Worm (Caenorhabditis elegans): ENCODE data around the gene pgl-2.
A peak's percentile ranks its signal among the peaks of the same experiment; 100 is the strongest.

pgl-2 gene

DNA sequence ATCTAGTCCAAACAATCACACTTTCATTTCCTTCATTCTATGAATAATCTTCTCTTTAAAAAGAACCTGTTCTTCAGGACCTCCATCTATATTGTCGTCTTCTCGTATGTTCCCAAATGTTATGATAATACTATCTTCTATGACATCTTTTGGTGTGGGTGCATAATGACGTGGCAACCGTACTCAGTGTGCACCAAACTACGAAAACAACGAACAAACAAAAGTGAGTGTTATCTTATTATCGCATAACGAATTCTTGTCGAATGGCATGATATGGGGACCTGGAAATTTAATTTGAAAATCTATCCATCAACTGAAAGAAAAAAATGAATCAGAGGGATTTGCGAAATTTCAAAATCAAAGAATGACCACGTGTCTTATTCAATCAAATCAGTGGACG, 19.2 kb downstream of the pgl-2 start:
- no peak for TF ChIP-seq ref-1 (GFP tag; conservative IDR thresholded peaks at IDR 0.05)
- no peak for TF ChIP-seq tab-1 (GFP tag; IDR thresholded peaks at IDR 0.05)
- no peak for TF ChIP-seq ztf-23 (GFP tag; IDR thresholded peaks at IDR 0.05)
- TF ChIP-seq cog-1 (tag; optimal IDR thresholded peaks at IDR 0.05), result no peak
- TF ChIP-seq med-1 (GFP tag; optimal IDR thresholded peaks at IDR 0.05; ENCODE audit: insufficient read depth), result no peak
- TF ChIP-seq ztf-29 (GFP tag; IDR thresholded peaks at IDR 0.05), result no peak
- TF ChIP-seq flt-1 (GFP tag; IDR thresholded peaks at IDR 0.05), result no peak
- TF ChIP-seq T22C8.4 (GFP tag; IDR thresholded peaks at IDR 0.05), result no peak
- TF ChIP-seq klf-2 (GFP tag; conservative IDR thresholded peaks at IDR 0.05), result no peak

DNA sequence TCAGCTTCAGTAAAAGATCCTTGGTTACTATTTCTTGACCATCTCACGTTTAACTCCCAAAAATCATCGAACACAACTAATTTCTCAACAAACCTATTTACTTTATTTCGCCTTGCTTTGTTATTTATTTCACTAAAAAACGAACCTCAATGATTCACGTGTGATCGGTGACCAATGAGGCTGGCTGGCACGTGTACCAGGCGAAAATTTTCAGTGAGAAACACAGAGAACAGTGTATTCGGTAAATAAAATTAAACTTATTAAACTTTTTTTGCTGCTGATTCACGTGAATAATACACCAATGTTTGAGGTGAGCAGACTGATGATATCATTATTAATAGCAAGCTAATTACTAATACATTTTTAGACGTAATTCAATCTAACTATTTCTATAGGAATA, 19.8 kb downstream of the pgl-2 start:
- TF ChIP-seq T22C8.4 (GFP tag; IDR thresholded peaks at IDR 0.05), result no peak
- no peak for TF ChIP-seq klf-2 (GFP tag; conservative IDR thresholded peaks at IDR 0.05)
- no peak for TF ChIP-seq ztf-23 (GFP tag; IDR thresholded peaks at IDR 0.05)
- TF ChIP-seq cog-1 (tag; optimal IDR thresholded peaks at IDR 0.05), result no peak
- TF ChIP-seq med-1 (GFP tag; optimal IDR thresholded peaks at IDR 0.05; ENCODE audit: insufficient read depth), result no peak
- TF ChIP-seq tab-1 (GFP tag; IDR thresholded peaks at IDR 0.05), result no peak
- TF ChIP-seq flt-1 (GFP tag; IDR thresholded peaks at IDR 0.05), result no peak
- no peak for TF ChIP-seq ref-1 (GFP tag; conservative IDR thresholded peaks at IDR 0.05)
- TF ChIP-seq ztf-29 (GFP tag; IDR thresholded peaks at IDR 0.05), result no peak

- TF ChIP-seq ztf-23 (GFP tag; IDR thresholded peaks at IDR 0.05) (no peak), T22C8.4 (GFP tag; IDR thresholded peaks at IDR 0.05) (no peak), flt-1 (GFP tag; IDR thresholded peaks at IDR 0.05) (no peak), med-1 (GFP tag; optimal IDR thresholded peaks at IDR 0.05; ENCODE audit: insufficient read depth) (no peak), ztf-29 (GFP tag; IDR thresholded peaks at IDR 0.05) (no peak), ref-1 (GFP tag; conservative IDR thresholded peaks at IDR 0.05) (no peak), klf-2 (GFP tag; conservative IDR thresholded peaks at IDR 0.05) (no peak), cog-1 (tag; optimal IDR thresholded peaks at IDR 0.05) (no peak), tab-1 (GFP tag; IDR thresholded peaks at IDR 0.05) (no peak)
Observed at ce11 chrIII:8654400-8654980, 20.7 kb downstream of the pgl-2 start.

DNA sequence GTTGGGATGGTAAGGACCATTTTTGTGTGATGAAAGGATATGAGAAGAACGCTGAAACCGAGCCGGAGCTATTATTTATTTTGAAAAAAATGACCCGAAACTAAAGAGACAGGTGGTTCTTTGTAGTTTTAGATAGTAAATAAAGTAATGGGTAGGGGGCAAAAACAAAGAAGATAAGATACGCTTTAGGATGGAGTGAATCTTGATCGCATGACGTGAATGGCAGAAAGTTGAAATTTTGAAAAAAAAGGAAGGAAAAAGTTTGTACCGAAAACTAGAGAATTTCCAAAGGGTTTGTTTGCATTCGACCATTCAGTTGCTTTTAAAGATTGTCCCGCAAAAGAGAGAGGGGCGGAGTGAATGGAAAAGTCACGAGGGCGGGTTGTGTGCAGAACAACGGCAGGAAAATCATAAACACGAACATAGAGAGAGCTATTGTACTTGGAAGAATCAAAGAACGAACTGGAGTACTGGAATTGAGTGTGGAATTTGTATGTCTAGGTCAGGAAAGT, 21.3 kb downstream of the pgl-2 start, which contains the start of gene F22B7.9:
Gene F22B7.9, minus strand, starts transcription at position 51 of the 512 bp plus-strand sequence.
- TF ChIP-seq cog-1 (tag; optimal IDR thresholded peaks at IDR 0.05) (no peak), ztf-23 (GFP tag; IDR thresholded peaks at IDR 0.05) (no peak), klf-2 (GFP tag; conservative IDR thresholded peaks at IDR 0.05) (no peak), flt-1 (GFP tag; IDR thresholded peaks at IDR 0.05) (no peak), tab-1 (GFP tag; IDR thresholded peaks at IDR 0.05) (no peak), med-1 (GFP tag; optimal IDR thresholded peaks at IDR 0.05; ENCODE audit: insufficient read depth) (no peak), ztf-29 (GFP tag; IDR thresholded peaks at IDR 0.05) (no peak), ref-1 (GFP tag; conservative IDR thresholded peaks at IDR 0.05) (no peak), T22C8.4 (GFP tag; IDR thresholded peaks at IDR 0.05) (no peak)

DNA sequence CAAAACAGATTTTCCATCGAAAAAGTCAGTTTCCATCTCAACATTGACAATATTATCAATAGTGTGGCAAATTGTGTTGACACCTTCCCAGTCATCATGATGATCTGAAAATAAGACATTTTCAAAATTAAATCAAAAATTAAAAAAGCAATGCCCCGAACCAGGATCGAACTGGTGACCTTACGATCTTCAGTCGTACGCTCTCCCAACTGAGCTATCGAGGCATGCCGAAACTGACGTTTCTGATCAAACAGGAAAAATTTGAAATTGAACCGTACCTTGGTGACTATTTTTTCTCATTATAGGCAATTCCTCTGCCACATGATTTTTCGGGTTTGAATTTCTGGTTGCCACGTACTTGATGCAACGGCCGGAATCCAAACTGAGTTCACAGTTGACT, 21.8 kb downstream of the pgl-2 start:
- TF ChIP-seq ztf-29 (GFP tag; IDR thresholded peaks at IDR 0.05) (no peak), tab-1 (GFP tag; IDR thresholded peaks at IDR 0.05) (no peak), flt-1 (GFP tag; IDR thresholded peaks at IDR 0.05) (no peak), klf-2 (GFP tag; conservative IDR thresholded peaks at IDR 0.05) (no peak), ztf-23 (GFP tag; IDR thresholded peaks at IDR 0.05) (no peak), T22C8.4 (GFP tag; IDR thresholded peaks at IDR 0.05) (no peak), ref-1 (GFP tag; conservative IDR thresholded peaks at IDR 0.05) (no peak), med-1 (GFP tag; optimal IDR thresholded peaks at IDR 0.05; ENCODE audit: insufficient read depth) (no peak)

- TF ChIP-seq ztf-23 (GFP tag; IDR thresholded peaks at IDR 0.05) (peak; percentile 75), klf-2 (GFP tag; conservative IDR thresholded peaks at IDR 0.05) (peak; percentile 69; the same call in 1 of the 2 replicates), flt-1 (GFP tag; IDR thresholded peaks at IDR 0.05) (peak; percentile 85), ztf-29 (GFP tag; IDR thresholded peaks at IDR 0.05) (peak; percentile 62; the same call in 1 of the 2 replicates), T22C8.4 (GFP tag; IDR thresholded peaks at IDR 0.05) (peak; percentile 39; the same call in 1 of the 2 replicates), med-1 (GFP tag; optimal IDR thresholded peaks at IDR 0.05; ENCODE audit: insufficient read depth) (peak; percentile 24), tab-1 (GFP tag; IDR thresholded peaks at IDR 0.05) (peak; percentile 79; the same call in 1 of the 2 replicates), ref-1 (GFP tag; conservative IDR thresholded peaks at IDR 0.05) (peak; percentile 45; the same call in 1 of the 2 replicates), cog-1 (tag; optimal IDR thresholded peaks at IDR 0.05) (no peak)
Observed at ce11 chrIII:8652922-8653321, 22.3 kb downstream of the pgl-2 start.

- no peak for TF ChIP-seq klf-2 (GFP tag; conservative IDR thresholded peaks at IDR 0.05)
- TF ChIP-seq tab-1 (GFP tag; IDR thresholded peaks at IDR 0.05), result no peak
- no peak for TF ChIP-seq cog-1 (tag; optimal IDR thresholded peaks at IDR 0.05)
- no peak for TF ChIP-seq ztf-23 (GFP tag; IDR thresholded peaks at IDR 0.05)
- no peak for TF ChIP-seq T22C8.4 (GFP tag; IDR thresholded peaks at IDR 0.05)
- TF ChIP-seq ref-1 (GFP tag; conservative IDR thresholded peaks at IDR 0.05), result no peak
- TF ChIP-seq flt-1 (GFP tag; IDR thresholded peaks at IDR 0.05), result no peak
- TF ChIP-seq med-1 (GFP tag; optimal IDR thresholded peaks at IDR 0.05; ENCODE audit: insufficient read depth), result no peak
- TF ChIP-seq ztf-29 (GFP tag; IDR thresholded peaks at IDR 0.05), result no peak
Observed at ce11 chrIII:8652112-8652694, 23.0 kb downstream of the pgl-2 start.

DNA sequence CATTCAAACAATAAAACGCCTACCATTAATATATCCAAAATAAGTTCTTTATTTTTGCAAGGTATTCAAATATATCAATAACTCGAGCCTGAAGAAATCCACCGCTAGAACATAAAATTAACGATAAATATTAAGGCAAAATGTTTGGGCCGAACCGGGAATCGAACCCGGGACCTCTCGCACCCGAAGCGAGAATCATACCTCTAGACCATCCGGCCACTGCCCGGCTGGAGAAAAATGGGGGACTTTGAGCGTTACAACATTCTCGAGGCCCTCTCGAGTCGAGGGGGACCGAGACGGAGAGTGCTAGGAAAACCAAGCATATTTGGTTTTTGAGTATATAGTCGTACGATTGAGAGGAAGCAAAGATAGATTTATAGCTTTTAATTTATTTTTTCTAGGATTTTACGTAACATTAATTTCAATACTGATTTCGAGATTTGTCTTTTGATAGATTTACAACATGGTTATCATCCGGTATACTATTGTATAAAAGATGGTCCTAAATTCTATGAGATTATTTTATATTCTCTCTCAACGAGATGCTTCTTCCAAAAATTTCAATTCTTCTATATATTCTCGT, 24.9 kb downstream of the pgl-2 start, which contains the start of gene flp-23:
Gene flp-23, plus strand, starts transcription at position 533 of the 583 bp plus-strand sequence.
- peak; percentile 80 for TF ChIP-seq ref-1 (GFP tag; conservative IDR thresholded peaks at IDR 0.05)
- peak; percentile 87 for TF ChIP-seq ztf-23 (GFP tag; IDR thresholded peaks at IDR 0.05)
- peak; percentile 74 for TF ChIP-seq T22C8.4 (GFP tag; IDR thresholded peaks at IDR 0.05)
- peak; percentile 77 for TF ChIP-seq klf-2 (GFP tag; conservative IDR thresholded peaks at IDR 0.05)
- peak; percentile 80 for TF ChIP-seq cog-1 (tag; optimal IDR thresholded peaks at IDR 0.05)
- TF ChIP-seq flt-1 (GFP tag; IDR thresholded peaks at IDR 0.05), result peak; percentile 91
- peak; percentile 51 for TF ChIP-seq med-1 (GFP tag; optimal IDR thresholded peaks at IDR 0.05; ENCODE audit: insufficient read depth)
- TF ChIP-seq tab-1 (GFP tag; IDR thresholded peaks at IDR 0.05), result peak; percentile 93
- TF ChIP-seq ztf-29 (GFP tag; IDR thresholded peaks at IDR 0.05), result peak; percentile 74
